Worm (Caenorhabditis elegans): ENCODE measurements around the gene acr-3.

DNA sequence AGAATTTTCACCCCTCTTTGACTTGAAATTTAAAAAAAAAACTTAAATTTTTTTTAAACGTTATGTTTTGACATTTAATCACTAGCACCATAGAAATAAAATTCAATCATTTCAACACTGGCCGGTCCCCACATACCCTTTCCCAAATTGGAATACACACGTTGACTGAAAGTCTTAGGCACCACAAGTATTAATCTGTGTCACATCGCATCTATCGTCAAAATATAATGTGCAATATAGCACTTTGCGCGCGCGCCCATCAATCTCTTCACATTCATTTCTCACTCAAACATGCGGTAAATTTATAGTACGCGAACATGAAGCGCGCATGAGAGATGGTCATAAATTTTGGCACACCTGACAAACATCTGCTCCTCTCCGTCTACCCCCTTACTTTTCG lies 22.0 kb upstream of the acr-3 start:
- no peak for TF ChIP-seq W03F9.2 (tag; optimal IDR thresholded peaks at IDR 0.05)
- no peak for TF ChIP-seq him-1 (tag; optimal IDR thresholded peaks at IDR 0.05)
- no peak for TF ChIP-seq dao-5 (tag; optimal IDR thresholded peaks at IDR 0.05)

Measured in whole organism, L4/young adult.